Worm (Caenorhabditis elegans): ENCODE data around the gene irld-60.

irld-60 gene

DNA sequence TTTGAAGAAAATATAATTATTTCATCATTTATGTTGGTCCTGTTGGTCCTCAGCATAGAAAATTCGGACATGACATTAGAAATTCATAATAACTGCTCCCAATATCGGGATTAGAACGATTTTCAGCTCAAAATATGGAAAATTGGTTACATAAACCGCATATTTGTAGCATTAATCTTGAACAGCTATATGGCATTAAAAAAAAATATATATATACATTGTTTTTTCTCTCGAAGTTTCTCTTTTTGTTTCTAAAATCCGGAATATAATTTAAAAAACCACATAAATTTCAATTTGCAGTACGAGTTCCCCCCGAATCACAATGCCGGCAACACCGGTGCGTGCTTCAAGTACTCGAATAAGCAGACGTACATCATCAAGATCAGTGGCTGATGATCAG lies 36.5 kb downstream of the irld-60 start, which contains the start of gene ssl-1 (continued):
- no peak for TF ChIP-seq zip-2 (tag; optimal IDR thresholded peaks at IDR 0.05)

- TF ChIP-seq nhr-41 (GFP tag; IDR thresholded peaks at IDR 0.05) (no peak), snpc-4 (tag; optimal IDR thresholded peaks at IDR 0.05) (no peak), lin-29 (GFP tag; IDR thresholded peaks at IDR 0.05) (no peak), dve-1 (tag; optimal IDR thresholded peaks at IDR 0.05; ENCODE audit: insufficient read depth) (peak; percentile 6), attf-4 (tag; optimal IDR thresholded peaks at IDR 0.05) (no peak), tra-1 (GFP tag; IDR thresholded peaks at IDR 0.05) (no peak), lin-15B (tag; optimal IDR thresholded peaks at IDR 0.05) (no peak), F44E2.7 (GFP tag; IDR thresholded peaks at IDR 0.05) (no peak), ceh-28 (tag; optimal IDR thresholded peaks at IDR 0.05) (no peak), cey-2 (tag; optimal IDR thresholded peaks at IDR 0.05; ENCODE audit: borderline replicate concordance, insufficient read depth) (no peak), T26A8.4 (GFP tag; IDR thresholded peaks at IDR 0.05) (0 out of 2 replicates have a peak, but pooled peaks have one; percentile 32), madf-9 (GFP tag; conservative IDR thresholded peaks at IDR 0.05) (no peak), hlh-30 (tag; optimal IDR thresholded peaks at IDR 0.05; ENCODE audit: insufficient read depth) (peak; percentile 35), lin-1 (GFP tag; IDR thresholded peaks at IDR 0.05) (no peak), nhr-42 (GFP tag; IDR thresholded peaks at IDR 0.05) (no peak), egl-43 (GFP tag; IDR thresholded peaks at IDR 0.05) (0 out of 2 replicates have a peak, but pooled peaks have one; percentile 52), rbr-2 (tag; optimal IDR thresholded peaks at IDR 0.05) (peak; percentile 6), unc-39 (tag; optimal IDR thresholded peaks at IDR 0.05) (no peak), nhr-6 (tag; optimal IDR thresholded peaks at IDR 0.05) (no peak), lsy-2 (tag; optimal IDR thresholded peaks at IDR 0.05) (peak in 1 of 2 experiments; percentile 3), pqm-1 (tag; optimal IDR thresholded peaks at IDR 0.05) (no peak), zip-11 (GFP tag; IDR thresholded peaks at IDR 0.05) (no peak), ceh-62 (tag; optimal IDR thresholded peaks at IDR 0.05) (no peak), lin-13 (GFP tag; optimal IDR thresholded peaks at IDR 0.05) (no peak), unc-62 (GFP tag; optimal IDR thresholded peaks at IDR 0.05 in 1 of 2) (no peak), unc-62 (tag; optimal IDR thresholded peaks at IDR 0.05) (no peak), vab-7 (GFP tag; IDR thresholded peaks at IDR 0.05) (no peak), hlh-11 (tag; optimal IDR thresholded peaks at IDR 0.05) (peak; percentile 1), T20F7.1 (GFP tag; optimal IDR thresholded peaks at IDR 0.05) (no peak), zfp-3 (GFP tag; conservative IDR thresholded peaks at IDR 0.05) (no peak), unc-130 (GFP tag; optimal IDR thresholded peaks at IDR 0.05) (peak; percentile 6), aha-1 (tag) (no peak), duxl-1 (tag; optimal IDR thresholded peaks at IDR 0.05; ENCODE audit: poor library complexity) (no peak), saeg-2 (GFP tag; IDR thresholded peaks at IDR 0.05) (no peak), mdl-1 (tag; optimal IDR thresholded peaks at IDR 0.05) (no peak), hmg-1.1 (GFP tag; IDR thresholded peaks at IDR 0.05) (no peak), mdt-29 (GFP tag; IDR thresholded peaks at IDR 0.05) (no peak), spr-3 (GFP tag; optimal IDR thresholded peaks at IDR 0.05) (no peak), Y5F2A.4 (GFP tag; optimal IDR thresholded peaks at IDR 0.05) (no peak), php-3 (GFP tag; IDR thresholded peaks at IDR 0.05) (no peak), ceh-32 (tag; optimal IDR thresholded peaks at IDR 0.05; ENCODE audit: poor library complexity) (no peak), sdz-12 (GFP tag; optimal IDR thresholded peaks at IDR 0.05) (no peak), lin-38 (GFP tag; IDR thresholded peaks at IDR 0.05) (peak; percentile 33; the same call in 1 of the 2 replicates), ama-1 (optimal IDR thresholded peaks at IDR 0.05) (no peak), ceh-20 (GFP tag; IDR thresholded peaks at IDR 0.05) (no peak), F49E8.2 (tag; optimal IDR thresholded peaks at IDR 0.05; ENCODE audit: borderline replicate concordance) (no peak), nhr-10 (tag; optimal IDR thresholded peaks at IDR 0.05) (no peak), nhr-76 (tag; optimal IDR thresholded peaks at IDR 0.05) (no peak), daf-12 (tag; optimal IDR thresholded peaks at IDR 0.05) (no peak)
Measured at ce11 chrIII:12713862-12714261, 36.9 kb downstream of the irld-60 start.

All from whole organism, L4 larva.